Worm (Caenorhabditis elegans) whole organism, L1 larva: ENCODE results near the gene mrpl-42.

Experiments
- ceh-8 ChIP-seq: fragments of 200-800 bp; sonication (Bioruptor generic); optimal IDR thresholded peaks from 2 replicates; lab custom pipeline; 2018; ENCODE audit warnings: mild to moderate bottlenecking, missing genetic modification characterization, moderate library complexity, missing compliant biosample characterization
- elt-2 ChIP-seq: sonication (generic microtip); optimal IDR thresholded peaks from 2 replicates; lab custom pipeline; 2016; ENCODE audit warnings: missing genetic modification characterization, mild to moderate bottlenecking, inconsistent platforms, missing compliant biosample characterization, missing genetic modification reagents
- elt-3 ChIP-seq, 6 experiments: fragments of 150-350 bp in 1 of 6; sonication (generic microtip); optimal IDR thresholded peaks; 2 replicates each; lab custom pipeline; 2017 to 2018; ENCODE audit warnings: missing biosample characterization in 6 of 6, missing genetic modification characterization in 6 of 6, inconsistent platforms in 1 of 6
- grh-1 ChIP-seq: fragments of 200-800 bp; sonication (Bioruptor generic); IDR thresholded peaks from 2 replicates; pipeline ENCODE4 v1.3.6; 2022; ENCODE audit warnings: missing genetic modification reagents, missing genetic modification characterization, missing compliant biosample characterization

DNA sequence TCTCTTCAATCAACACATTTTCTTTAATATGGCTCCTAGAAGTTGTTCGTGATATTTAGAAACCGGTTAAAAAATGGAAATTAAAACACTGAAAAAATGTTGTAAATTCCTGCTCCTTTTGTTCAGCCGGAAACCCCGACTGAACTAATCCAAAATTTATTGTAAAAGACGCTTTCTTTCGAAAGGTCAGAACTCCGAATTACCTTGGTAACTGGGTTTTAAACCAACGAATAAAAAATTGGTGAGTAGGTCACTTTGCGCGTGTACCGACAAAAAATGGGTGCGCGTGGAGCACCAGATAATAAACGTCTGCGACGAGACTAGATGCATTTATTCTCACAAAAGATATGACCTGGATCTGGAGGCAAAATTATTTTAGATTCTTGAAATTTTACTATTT lies 36.3 kb upstream of the mrpl-42 start:
- no peak for TF ChIP-seq grh-1 (GFP tag; lab: Robert Waterston, UW)
- no peak for TF ChIP-seq elt-3 (tag; optimal IDR thresholded peaks at IDR 0.05; lab: Kevin White, UChicago)
- no peak for TF ChIP-seq elt-2 (tag; lab: Kevin White, UChicago)
- no peak for TF ChIP-seq ceh-8
